Fruit fly (Drosophila melanogaster) whole organism, pupa: Measurements from ENCODE around the gene pcm.

Experiments
- CG34367 ChIP-seq: fragments of 200-800 bp; sonication (Bioruptor generic); optimal IDR thresholded peaks from 2 replicates; lab custom pipeline; 2018; ENCODE audit warnings: missing biosample characterization, mild to moderate bottlenecking, missing genetic modification characterization
- CG8159 ChIP-seq: fragments of 200-800 bp; sonication (Bioruptor generic); optimal IDR thresholded peaks from 3 replicates; lab custom pipeline; 2018; ENCODE audit warnings: missing biosample characterization, mild to moderate bottlenecking, missing genetic modification characterization, moderate library complexity
- D1 ChIP-seq: fragments of 200-800 bp; sonication (Bioruptor generic); optimal IDR thresholded peaks from 2 replicates; lab custom pipeline; 2018; ENCODE audit warnings: missing biosample characterization, mild to moderate bottlenecking, missing genetic modification characterization, moderate library complexity
- EcR ChIP-seq: fragments of 200-800 bp; sonication (Bioruptor generic); optimal IDR thresholded peaks from 3 replicates; lab custom pipeline; 2019; ENCODE audit warnings: missing biosample characterization, missing genetic modification characterization, mild to moderate bottlenecking, moderate library complexity, missing genetic modification reagents
- Snoo ChIP-seq: fragments of 200-800 bp; sonication (Bioruptor generic); optimal IDR thresholded peaks from 3 replicates; lab custom pipeline; 2017; ENCODE audit warnings: missing biosample characterization, mild to moderate bottlenecking, missing genetic modification characterization, inconsistent platforms

DNA sequence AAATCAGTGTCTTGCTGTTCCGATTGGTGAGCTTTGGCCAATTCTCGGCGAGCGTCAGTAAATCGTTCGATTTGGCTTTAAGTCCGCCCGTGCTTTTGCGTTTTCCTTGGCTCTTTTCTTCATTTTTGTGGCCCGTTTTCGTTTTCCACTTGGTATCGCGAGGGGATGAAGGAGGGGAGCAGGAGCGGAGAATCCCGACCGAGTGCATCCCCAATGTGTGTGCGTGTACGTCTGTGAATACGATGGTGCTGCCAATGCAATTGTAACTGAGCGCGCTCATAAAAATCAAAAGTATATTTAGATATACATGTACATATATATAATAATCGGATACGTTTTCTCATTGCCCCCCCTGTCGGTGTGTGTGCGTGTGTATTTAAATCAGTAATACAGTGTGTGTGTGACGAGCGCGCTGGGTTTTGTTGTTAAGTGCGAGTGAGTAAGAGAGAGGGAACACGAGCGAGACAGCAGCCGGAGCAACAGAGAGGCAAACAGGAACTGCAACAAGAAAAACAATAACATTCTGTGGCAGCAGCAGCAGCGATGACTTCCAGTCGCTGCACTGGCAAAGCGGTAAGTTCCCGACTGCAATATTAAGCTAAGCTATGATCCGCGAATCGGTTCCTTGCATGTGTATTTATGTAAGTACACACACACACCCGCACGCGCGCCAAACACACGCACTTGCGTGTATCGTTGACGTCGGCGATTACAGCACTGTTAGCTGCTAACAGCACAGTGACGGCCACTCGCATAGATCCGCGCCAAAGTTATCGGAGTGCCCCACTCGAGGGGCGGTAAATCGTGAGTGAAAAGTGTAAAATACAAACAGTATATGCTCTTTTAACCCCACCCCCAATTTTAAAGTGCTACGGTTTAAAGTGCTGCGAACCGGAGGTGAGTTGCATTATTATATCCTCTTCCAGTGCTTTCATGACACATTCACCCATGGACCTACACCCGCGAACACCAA, 4.1 kb upstream of the pcm start:
- TF ChIP-seq EcR (GFP tag; lab: Kevin White, UChicago) (no peak), CG8159 (tag; lab: Kevin White, UChicago) (peak; percentile 68), D1 (no peak), Snoo (tag; lab: Kevin White, UChicago) (peak; percentile 60), CG34367 (tag; lab: Kevin White, UChicago) (peak; percentile 61)
